Fruit fly (Drosophila melanogaster) whole organism, prepupa: ENCODE results near the gene CG1578.

Source experiments
- Blimp-1 ChIP-seq: fragments of 200-800 bp; sonication (Bioruptor generic); optimal IDR thresholded peaks from 3 replicates; lab custom pipeline; 2017; ENCODE audit warnings: missing biosample characterization, missing genetic modification characterization, mild to moderate bottlenecking, moderate library complexity, missing genetic modification reagents
- CG10631 ChIP-seq: fragments of 200-800 bp; sonication (Bioruptor generic); optimal IDR thresholded peaks from 2 replicates; lab custom pipeline; 2016; ENCODE audit warnings: missing biosample characterization, missing genetic modification characterization
- CG10669 ChIP-seq: fragments of 200-800 bp; sonication (Bioruptor generic); optimal IDR thresholded peaks from 3 replicates; lab custom pipeline; 2018; ENCODE audit warnings: missing biosample characterization, mild to moderate bottlenecking, missing genetic modification characterization, moderate library complexity
- CG11294 ChIP-seq: fragments of 200-800 bp; sonication (Bioruptor generic); IDR thresholded peaks from 2 replicates; pipeline ENCODE4 v1.3.6; 2022; ENCODE audit warnings: missing biosample characterization, missing genetic modification characterization
- CG11762 ChIP-seq: fragments of 200-800 bp; sonication (Bioruptor generic); optimal IDR thresholded peaks from 3 replicates; lab custom pipeline; 2016; ENCODE audit warnings: missing biosample characterization, missing genetic modification characterization; ENCODE audit not compliant: insufficient read depth
- CG11902 ChIP-seq: fragments of 200-800 bp; sonication (Bioruptor generic); optimal IDR thresholded peaks from 3 replicates; lab custom pipeline; 2016; ENCODE audit warnings: missing biosample characterization, missing genetic modification characterization
- CG1621 ChIP-seq: fragments of 200-800 bp; sonication (Bioruptor generic); optimal IDR thresholded peaks from 3 replicates; lab custom pipeline; 2018; ENCODE audit warnings: missing biosample characterization, mild to moderate bottlenecking, missing genetic modification characterization
- CG16779 ChIP-seq: fragments of 200-800 bp; sonication (Bioruptor generic); optimal IDR thresholded peaks from 3 replicates; lab custom pipeline; 2017; ENCODE audit warnings: missing biosample characterization, mild to moderate bottlenecking, missing genetic modification characterization
- CG3032 ChIP-seq: fragments of 200-800 bp; optimal IDR thresholded peaks from 2 replicates; lab custom pipeline; 2019; ENCODE audit warnings: missing biosample characterization, mild to moderate bottlenecking, missing genetic modification characterization, moderate library complexity
- CG31627 ChIP-seq: fragments of 200-800 bp; sonication (Bioruptor generic); optimal IDR thresholded peaks from 3 replicates; lab custom pipeline; 2016; ENCODE audit warnings: missing biosample characterization, missing genetic modification characterization
- CG32006 ChIP-seq: fragments of 200-800 bp; sonication (Bioruptor generic); optimal IDR thresholded peaks from 3 replicates; lab custom pipeline; 2017; ENCODE audit warnings: missing biosample characterization, mild to moderate bottlenecking, missing genetic modification characterization
- CG34406 ChIP-seq: fragments of 200-800 bp; sonication (Bioruptor generic); optimal IDR thresholded peaks from 3 replicates; lab custom pipeline; 2016; ENCODE audit warnings: missing biosample characterization, missing genetic modification characterization
- CG3919 ChIP-seq: fragments of 200-800 bp; sonication (Bioruptor generic); optimal IDR thresholded peaks from 3 replicates; lab custom pipeline; 2016; ENCODE audit warnings: missing biosample characterization, missing genetic modification characterization
- CG4318 ChIP-seq: fragments of 200-800 bp; sonication (Bioruptor generic); optimal IDR thresholded peaks from 3 replicates; lab custom pipeline; 2017; ENCODE audit warnings: missing biosample characterization, mild to moderate bottlenecking, missing genetic modification characterization
- CG6163 ChIP-seq: fragments of 200-800 bp; sonication (Bioruptor generic); IDR thresholded peaks from 3 replicates; pipeline ENCODE4 v1.3.6; 2022; ENCODE audit warnings: missing biosample characterization, missing genetic modification characterization
- CG6276 ChIP-seq: fragments of 200-800 bp; sonication (Bioruptor generic); optimal IDR thresholded peaks from 2 replicates; lab custom pipeline; 2017; ENCODE audit warnings: missing biosample characterization, mild to moderate bottlenecking, missing genetic modification characterization
- CG6792 ChIP-seq: fragments of 200-800 bp; sonication (Bioruptor generic); optimal IDR thresholded peaks from 3 replicates; lab custom pipeline; 2016; ENCODE audit warnings: missing biosample characterization, missing genetic modification characterization
- CG6808 ChIP-seq: fragments of 200-800 bp; sonication (Bioruptor generic); optimal IDR thresholded peaks from 3 replicates; lab custom pipeline; 2017; ENCODE audit warnings: missing biosample characterization, missing genetic modification characterization, mild to moderate bottlenecking, moderate library complexity, missing genetic modification reagents
- CG6854 ChIP-seq: fragments of 200-800 bp; sonication (Bioruptor generic); optimal IDR thresholded peaks from 2 replicates; lab custom pipeline; 2017; ENCODE audit warnings: missing biosample characterization, mild to moderate bottlenecking, missing genetic modification characterization
- CG7368 ChIP-seq: fragments of 200-800 bp; sonication (Bioruptor generic); optimal IDR thresholded peaks from 3 replicates; lab custom pipeline; 2016; ENCODE audit warnings: missing biosample characterization, missing genetic modification characterization
- CG8119 ChIP-seq: fragments of 200-800 bp; sonication (Bioruptor generic); IDR thresholded peaks from 3 replicates; pipeline ENCODE4 v1.3.6; 2022; ENCODE audit warnings: missing biosample characterization, missing genetic modification characterization
- CG8319 ChIP-seq: fragments of 200-800 bp; sonication (Bioruptor generic); optimal IDR thresholded peaks from 3 replicates; lab custom pipeline; 2016; ENCODE audit warnings: missing biosample characterization, missing genetic modification characterization
- CG8632 ChIP-seq: fragments of 200-800 bp; sonication (Bioruptor generic); optimal IDR thresholded peaks from 3 replicates; lab custom pipeline; 2016; ENCODE audit warnings: missing biosample characterization, missing genetic modification characterization
- CG9139 ChIP-seq: fragments of 200-800 bp; sonication (Bioruptor generic); optimal IDR thresholded peaks from 3 replicates; lab custom pipeline; 2017; ENCODE audit warnings: missing biosample characterization, mild to moderate bottlenecking, missing genetic modification characterization
- Eip75B ChIP-seq: fragments of 200-800 bp; sonication (Bioruptor generic); optimal IDR thresholded peaks from 3 replicates; lab custom pipeline; 2016; ENCODE audit warnings: missing biosample characterization, missing genetic modification characterization
- Eip78C ChIP-seq: fragments of 200-800 bp; sonication (Bioruptor generic); peaks from one replicate; lab custom pipeline; 2016; ENCODE audit warnings: missing biosample characterization, missing genetic modification characterization
- Eip93F ChIP-seq: fragments of 200-800 bp; sonication (Bioruptor generic); optimal IDR thresholded peaks from 2 replicates; lab custom pipeline; 2016; ENCODE audit warnings: missing biosample characterization, mild to moderate bottlenecking, missing genetic modification characterization
- Ets21C ChIP-seq: fragments of 200-800 bp; sonication (Bioruptor generic); optimal IDR thresholded peaks from 3 replicates; lab custom pipeline; 2016; ENCODE audit warnings: missing biosample characterization, missing genetic modification characterization
- Ets96B ChIP-seq: fragments of 200-800 bp; optimal IDR thresholded peaks from 2 replicates; lab custom pipeline; 2019; ENCODE audit warnings: missing biosample characterization, mild to moderate bottlenecking, missing genetic modification characterization, moderate library complexity
- Hr38 ChIP-seq: sonication (Bioruptor generic); optimal IDR thresholded peaks from 2 replicates; lab custom pipeline; 2016; ENCODE audit warnings: missing biosample characterization, missing genetic modification characterization
- Hr4 ChIP-seq: fragments of 200-800 bp; sonication (Bioruptor generic); optimal IDR thresholded peaks from 3 replicates; lab custom pipeline; 2016; ENCODE audit warnings: missing biosample characterization, missing genetic modification characterization
- Lpt ChIP-seq: fragments of 200-800 bp; sonication (Bioruptor generic); optimal IDR thresholded peaks from 3 replicates; lab custom pipeline; 2016; ENCODE audit warnings: missing biosample characterization, missing genetic modification characterization
- Met ChIP-seq: fragments of 200-800 bp; sonication (Bioruptor generic); optimal IDR thresholded peaks from 3 replicates; lab custom pipeline; 2016; ENCODE audit warnings: missing biosample characterization, missing genetic modification characterization
- OdsH ChIP-seq: fragments of 200-800 bp; sonication (Bioruptor generic); optimal IDR thresholded peaks from 3 replicates; lab custom pipeline; 2016; ENCODE audit warnings: missing biosample characterization, missing genetic modification characterization
- Smox ChIP-seq: fragments of 200-800 bp; sonication (Bioruptor generic); optimal IDR thresholded peaks from 3 replicates; lab custom pipeline; 2016; ENCODE audit warnings: missing biosample characterization, missing genetic modification characterization
- Sox14 ChIP-seq: fragments of 200-800 bp; sonication (Bioruptor generic); optimal IDR thresholded peaks from 3 replicates; lab custom pipeline; 2016; ENCODE audit warnings: missing biosample characterization, missing genetic modification characterization
- Sox15 ChIP-seq: fragments of 200-800 bp; sonication (Bioruptor generic); optimal IDR thresholded peaks from 3 replicates; lab custom pipeline; 2016; ENCODE audit warnings: missing biosample characterization, missing genetic modification characterization
- achi ChIP-seq: fragments of 200-800 bp; sonication (Bioruptor generic); optimal IDR thresholded peaks from 3 replicates; lab custom pipeline; 2016; ENCODE audit warnings: missing biosample characterization, missing genetic modification characterization
- acj6 ChIP-seq: fragments of 200-800 bp; sonication (Bioruptor generic); optimal IDR thresholded peaks from 3 replicates; lab custom pipeline; 2016; ENCODE audit warnings: missing biosample characterization, missing genetic modification characterization
- cyc ChIP-seq: fragments of 200-800 bp; sonication (Bioruptor generic); optimal IDR thresholded peaks from 3 replicates; lab custom pipeline; 2016; ENCODE audit warnings: missing biosample characterization, missing genetic modification characterization
- dac ChIP-seq: fragments of 200-800 bp; sonication (Bioruptor generic); optimal IDR thresholded peaks from 2 replicates; lab custom pipeline; 2017; ENCODE audit warnings: missing biosample characterization, mild to moderate bottlenecking, missing genetic modification characterization
- eg ChIP-seq: fragments of 200-800 bp; sonication (Bioruptor generic); IDR thresholded peaks from 3 replicates; pipeline ENCODE4 v1.3.6; 2022; ENCODE audit warnings: missing biosample characterization, missing genetic modification characterization
- esn ChIP-seq: fragments of 200-800 bp; sonication (Bioruptor generic); optimal IDR thresholded peaks from 2 replicates; lab custom pipeline; 2016; ENCODE audit warnings: missing biosample characterization, mild to moderate bottlenecking, missing genetic modification characterization, moderate library complexity
- fd59A ChIP-seq: fragments of 200-800 bp; sonication (Bioruptor generic); optimal IDR thresholded peaks from 2 replicates; lab custom pipeline; 2017; ENCODE audit warnings: missing biosample characterization, mild to moderate bottlenecking, missing genetic modification characterization, missing genetic modification reagents
- fd85E ChIP-seq: fragments of 200-800 bp; sonication (Bioruptor generic); optimal IDR thresholded peaks from 3 replicates; lab custom pipeline; 2016; ENCODE audit warnings: missing biosample characterization, missing genetic modification characterization
- fkh ChIP-seq: fragments of 200-800 bp; sonication (Bioruptor generic); optimal IDR thresholded peaks from 3 replicates; lab custom pipeline; 2017; ENCODE audit warnings: missing biosample characterization, mild to moderate bottlenecking, missing genetic modification characterization, moderate library complexity
- lz ChIP-seq: fragments of 200-800 bp; sonication (Bioruptor generic); optimal IDR thresholded peaks from 3 replicates; lab custom pipeline; 2016; ENCODE audit warnings: missing biosample characterization, missing genetic modification characterization
- net ChIP-seq: fragments of 200-800 bp; sonication (Bioruptor generic); optimal IDR thresholded peaks from 3 replicates; lab custom pipeline; 2016; ENCODE audit warnings: missing biosample characterization, missing genetic modification characterization
- salr ChIP-seq, 2 experiments: fragments of 200-800 bp; sonication (Bioruptor generic); optimal IDR thresholded peaks; 3 replicates each; lab custom pipeline; 2016 to 2018; ENCODE audit warnings: missing biosample characterization in 2 of 2, missing genetic modification characterization in 2 of 2, mild to moderate bottlenecking in 1 of 2
- ss ChIP-seq, 2 experiments: fragments of 200-800 bp; sonication (Bioruptor generic); optimal IDR thresholded peaks; 2 replicates in 1 of 2; 3 replicates in 1 of 2; lab custom pipeline; 2017 to 2018; ENCODE audit warnings: mild to moderate bottlenecking in 2 of 2, missing biosample characterization in 2 of 2, missing genetic modification characterization in 2 of 2, moderate library complexity in 1 of 2
- svp ChIP-seq: fragments of 200-800 bp; sonication (Bioruptor generic); peaks from one replicate; lab custom pipeline; 2016; ENCODE audit warnings: missing biosample characterization, missing genetic modification characterization
- topi ChIP-seq: fragments of 200-800 bp; sonication (Bioruptor generic); optimal IDR thresholded peaks from 3 replicates; lab custom pipeline; 2016; ENCODE audit warnings: missing biosample characterization, missing genetic modification characterization
- vri ChIP-seq: fragments of 200-800 bp; sonication (Bioruptor generic); optimal IDR thresholded peaks from 3 replicates; lab custom pipeline; 2016; ENCODE audit warnings: missing biosample characterization, mild to moderate bottlenecking, missing genetic modification characterization

CG1578 gene

DNA sequence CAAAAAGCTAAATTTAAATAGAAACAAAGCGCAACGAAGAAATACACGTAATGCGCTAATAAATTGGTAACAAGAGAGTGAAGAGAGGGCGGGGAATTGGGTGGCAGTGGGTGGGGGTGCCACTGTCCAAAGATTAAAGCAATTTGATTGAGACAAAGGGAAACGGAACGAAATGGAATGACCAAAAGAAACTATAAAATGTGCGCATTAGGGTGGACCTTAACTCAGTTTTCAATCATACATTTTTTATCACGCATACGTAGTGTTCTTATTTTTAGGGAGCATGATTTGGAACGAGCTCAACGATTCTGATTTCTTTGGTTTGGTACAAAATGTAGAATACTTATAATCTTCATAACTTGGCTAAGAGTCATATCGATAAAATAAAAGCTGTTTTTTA, 5.6 kb upstream of the CG1578 start:
- TF ChIP-seq CG6163 = peak; percentile 49; the same call in 1 of the 3 replicates
- no peak for TF ChIP-seq Ets21C
- TF ChIP-seq lz (GFP tag; lab: Kevin White, UChicago) = peak; percentile 44
- TF ChIP-seq dac (GFP tag; lab: Kevin White, UChicago) = no peak
- no peak for TF ChIP-seq Smox (GFP tag; lab: Kevin White, UChicago)
- peak; percentile 54; the same call in 2 of the 3 replicates for TF ChIP-seq CG8119 (GFP tag; lab: Robert Waterston, UW)
- TF ChIP-seq CG7368 (GFP tag; lab: Kevin White, UChicago) = no peak
- TF ChIP-seq CG8319 (GFP tag; lab: Kevin White, UChicago) = no peak
- TF ChIP-seq OdsH (GFP tag; lab: Kevin White, UChicago) = peak; percentile 11
- TF ChIP-seq Blimp-1 (GFP tag; lab: Kevin White, UChicago) = no peak
- TF ChIP-seq achi (GFP tag; lab: Kevin White, UChicago) = peak; percentile 21
- TF ChIP-seq CG10669 = peak; percentile 4
- TF ChIP-seq Sox14 (GFP tag; lab: Kevin White, UChicago) = no peak
- TF ChIP-seq Ets96B (tag; lab: Kevin White, UChicago) = no peak
- peak; percentile 14 for TF ChIP-seq CG3919
- TF ChIP-seq fd59A (GFP tag; lab: Kevin White, UChicago) = no peak
- no peak for TF ChIP-seq CG6808 (GFP tag; lab: Kevin White, UChicago)
- TF ChIP-seq esn (GFP tag; lab: Kevin White, UChicago) = peak; percentile 23
- TF ChIP-seq CG6854 (GFP tag; lab: Kevin White, UChicago) = no peak
- peak; percentile 20 for TF ChIP-seq vri (GFP tag; lab: Kevin White, UChicago)
- TF ChIP-seq Met = no peak
- TF ChIP-seq acj6 (GFP tag; lab: Kevin White, UChicago) = no peak
- peak; percentile 24 for TF ChIP-seq CG32006
- TF ChIP-seq CG4318 = no peak
- peak; percentile 20 for TF ChIP-seq CG34406 (GFP tag; lab: Kevin White, UChicago)
- peak; percentile 54 for TF ChIP-seq Eip78C (GFP tag; lab: Kevin White, UChicago)
- TF ChIP-seq CG1621 = no peak
- TF ChIP-seq CG11294 (GFP tag; lab: Robert Waterston, UW) = no peak
- no peak for TF ChIP-seq cyc (GFP tag; lab: Kevin White, UChicago)
- no peak for TF ChIP-seq Lpt
- peak; percentile 60 for TF ChIP-seq svp (GFP tag; lab: Kevin White, UChicago)
- TF ChIP-seq CG11902 (GFP tag; lab: Kevin White, UChicago) = no peak
- TF ChIP-seq CG10631 (GFP tag; lab: Kevin White, UChicago) = no peak
- TF ChIP-seq salr (GFP tag; optimal IDR thresholded peaks at IDR 0.05; lab: Kevin White, UChicago) = no peak
- TF ChIP-seq topi (GFP tag; lab: Kevin White, UChicago) = peak; percentile 12
- TF ChIP-seq CG11762 (GFP tag; lab: Kevin White, UChicago) = no peak
- TF ChIP-seq Sox15 = no peak
- no peak for TF ChIP-seq fd85E (GFP tag; lab: Kevin White, UChicago)
- peak; percentile 36 for TF ChIP-seq CG6276 (GFP tag; lab: Kevin White, UChicago)
- no peak for TF ChIP-seq CG6792 (GFP tag; lab: Kevin White, UChicago)
- TF ChIP-seq Eip93F (GFP tag; lab: Kevin White, UChicago) = no peak
- no peak for TF ChIP-seq CG16779
- TF ChIP-seq CG3032 (tag; lab: Kevin White, UChicago) = no peak
- TF ChIP-seq eg (GFP tag; lab: Robert Waterston, UW) = peak; percentile 59; the same call in 1 of the 3 replicates
- no peak for TF ChIP-seq CG31627 (GFP tag; lab: Kevin White, UChicago)
- TF ChIP-seq CG8632 = no peak
- no peak for TF ChIP-seq Eip75B
- TF ChIP-seq net (GFP tag; lab: Kevin White, UChicago) = no peak
- TF ChIP-seq Hr38 (GFP tag; lab: Kevin White, UChicago) = no peak
- no peak for TF ChIP-seq CG9139 (GFP tag; lab: Kevin White, UChicago)
- peak in 1 of 2 experiments; percentile 8 for TF ChIP-seq ss (GFP tag; optimal IDR thresholded peaks at IDR 0.05; lab: Kevin White, UChicago)
- TF ChIP-seq Hr4 (GFP tag; lab: Kevin White, UChicago) = peak; percentile 39
- TF ChIP-seq fkh (GFP tag; lab: Kevin White, UChicago) = no peak
